Worm (Caenorhabditis elegans) whole organism, L3 larva: ENCODE measurements around the gene smg-7.

Experiments used
- ZK546.5 ChIP-seq: sonication (generic microtip); optimal IDR thresholded peaks from 2 replicates; lab custom pipeline; 2017; ENCODE audit warnings: missing biosample characterization, missing genetic modification characterization
- ama-1 ChIP-seq: fragments of 150-350 bp; optimal IDR thresholded peaks from 2 replicates; lab custom pipeline; 2018
- mdl-1 ChIP-seq: fragments of 150-350 bp; optimal IDR thresholded peaks from 2 replicates; lab custom pipeline; 2014; ENCODE audit warnings: missing biosample characterization, missing genetic modification characterization
- nhr-11 ChIP-seq: fragments of 150-350 bp; optimal IDR thresholded peaks from 2 replicates; lab custom pipeline; 2014; ENCODE audit warnings: missing biosample characterization, missing genetic modification characterization
- ztf-11 ChIP-seq: fragments of 150-350 bp; optimal IDR thresholded peaks from 2 replicates; lab custom pipeline; 2014; ENCODE audit warnings: missing biosample characterization, missing genetic modification characterization

DNA sequence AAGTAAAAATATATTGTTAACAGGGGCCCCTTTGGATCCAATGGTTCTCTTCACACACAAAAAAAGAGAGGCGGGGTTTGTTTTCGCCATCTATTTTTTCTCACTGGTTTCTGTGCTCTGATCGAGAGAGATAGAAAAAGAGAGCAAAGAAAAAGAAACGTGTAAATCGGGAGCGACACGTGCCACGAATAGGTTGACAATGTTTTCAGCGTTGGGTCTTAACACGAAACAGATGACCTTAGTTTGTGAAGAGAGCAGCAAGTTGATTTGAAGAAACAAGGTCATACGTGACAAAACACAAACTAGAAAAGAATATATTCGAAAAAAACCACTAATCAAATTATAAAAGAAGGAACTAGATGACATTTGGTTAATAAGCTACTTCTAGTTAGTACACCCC lies 6.2 kb upstream of the smg-7 start, which contains the start of gene lin-45:
- no peak for TF ChIP-seq ztf-11 (tag; lab: Kevin White, UChicago)
- TF ChIP-seq nhr-11 = no peak
- TF ChIP-seq mdl-1 (tag; lab: Kevin White, UChicago) = no peak
- TF ChIP-seq ZK546.5 (tag; lab: Kevin White, UChicago) = no peak
- no peak for TF ChIP-seq ama-1 (lab: Kevin White, UChicago)
